Fruit fly (Drosophila melanogaster) whole organism, prepupa: ENCODE measurements around the gene Ubr3.

Experiments
- Blimp-1 ChIP-seq: fragments of 200-800 bp; sonication (Bioruptor generic); optimal IDR thresholded peaks from 3 replicates; lab custom pipeline; 2017; ENCODE audit warnings: missing biosample characterization, missing genetic modification characterization, mild to moderate bottlenecking, moderate library complexity, missing genetic modification reagents
- CG10631 ChIP-seq: fragments of 200-800 bp; sonication (Bioruptor generic); optimal IDR thresholded peaks from 2 replicates; lab custom pipeline; 2016; ENCODE audit warnings: missing biosample characterization, missing genetic modification characterization
- CG11294 ChIP-seq: fragments of 200-800 bp; sonication (Bioruptor generic); IDR thresholded peaks from 2 replicates; pipeline ENCODE4 v1.3.6; 2022; ENCODE audit warnings: missing biosample characterization, missing genetic modification characterization
- CG11762 ChIP-seq: fragments of 200-800 bp; sonication (Bioruptor generic); optimal IDR thresholded peaks from 3 replicates; lab custom pipeline; 2016; ENCODE audit warnings: missing biosample characterization, missing genetic modification characterization; ENCODE audit not compliant: insufficient read depth
- CG11902 ChIP-seq: fragments of 200-800 bp; sonication (Bioruptor generic); optimal IDR thresholded peaks from 3 replicates; lab custom pipeline; 2016; ENCODE audit warnings: missing biosample characterization, missing genetic modification characterization
- CG15336 ChIP-seq: fragments of 200-800 bp; sonication (Bioruptor generic); IDR thresholded peaks from 2 replicates; pipeline ENCODE4 v1.3.6; 2022; ENCODE audit warnings: missing biosample characterization, missing genetic modification characterization
- CG1621 ChIP-seq: fragments of 200-800 bp; sonication (Bioruptor generic); optimal IDR thresholded peaks from 3 replicates; lab custom pipeline; 2018; ENCODE audit warnings: missing biosample characterization, mild to moderate bottlenecking, missing genetic modification characterization
- CG31627 ChIP-seq: fragments of 200-800 bp; sonication (Bioruptor generic); optimal IDR thresholded peaks from 3 replicates; lab custom pipeline; 2016; ENCODE audit warnings: missing biosample characterization, missing genetic modification characterization
- CG34406 ChIP-seq: fragments of 200-800 bp; sonication (Bioruptor generic); optimal IDR thresholded peaks from 3 replicates; lab custom pipeline; 2016; ENCODE audit warnings: missing biosample characterization, missing genetic modification characterization
- CG3919 ChIP-seq: fragments of 200-800 bp; sonication (Bioruptor generic); optimal IDR thresholded peaks from 3 replicates; lab custom pipeline; 2016; ENCODE audit warnings: missing biosample characterization, missing genetic modification characterization
- CG6163 ChIP-seq: fragments of 200-800 bp; sonication (Bioruptor generic); IDR thresholded peaks from 3 replicates; pipeline ENCODE4 v1.3.6; 2022; ENCODE audit warnings: missing biosample characterization, missing genetic modification characterization
- CG6792 ChIP-seq: fragments of 200-800 bp; sonication (Bioruptor generic); optimal IDR thresholded peaks from 3 replicates; lab custom pipeline; 2016; ENCODE audit warnings: missing biosample characterization, missing genetic modification characterization
- CG6808 ChIP-seq: fragments of 200-800 bp; sonication (Bioruptor generic); optimal IDR thresholded peaks from 3 replicates; lab custom pipeline; 2017; ENCODE audit warnings: missing biosample characterization, missing genetic modification characterization, mild to moderate bottlenecking, moderate library complexity, missing genetic modification reagents
- CG6854 ChIP-seq: fragments of 200-800 bp; sonication (Bioruptor generic); optimal IDR thresholded peaks from 2 replicates; lab custom pipeline; 2017; ENCODE audit warnings: missing biosample characterization, mild to moderate bottlenecking, missing genetic modification characterization
- CG8119 ChIP-seq: fragments of 200-800 bp; sonication (Bioruptor generic); IDR thresholded peaks from 3 replicates; pipeline ENCODE4 v1.3.6; 2022; ENCODE audit warnings: missing biosample characterization, missing genetic modification characterization
- CG8319 ChIP-seq: fragments of 200-800 bp; sonication (Bioruptor generic); optimal IDR thresholded peaks from 3 replicates; lab custom pipeline; 2016; ENCODE audit warnings: missing biosample characterization, missing genetic modification characterization
- Eip75B ChIP-seq: fragments of 200-800 bp; sonication (Bioruptor generic); optimal IDR thresholded peaks from 3 replicates; lab custom pipeline; 2016; ENCODE audit warnings: missing biosample characterization, missing genetic modification characterization
- Eip78C ChIP-seq: fragments of 200-800 bp; sonication (Bioruptor generic); peaks from one replicate; lab custom pipeline; 2016; ENCODE audit warnings: missing biosample characterization, missing genetic modification characterization
- Eip93F ChIP-seq: fragments of 200-800 bp; sonication (Bioruptor generic); optimal IDR thresholded peaks from 2 replicates; lab custom pipeline; 2016; ENCODE audit warnings: missing biosample characterization, mild to moderate bottlenecking, missing genetic modification characterization
- Ets21C ChIP-seq: fragments of 200-800 bp; sonication (Bioruptor generic); optimal IDR thresholded peaks from 3 replicates; lab custom pipeline; 2016; ENCODE audit warnings: missing biosample characterization, missing genetic modification characterization
- Ets96B ChIP-seq: fragments of 200-800 bp; optimal IDR thresholded peaks from 2 replicates; lab custom pipeline; 2019; ENCODE audit warnings: missing biosample characterization, mild to moderate bottlenecking, missing genetic modification characterization, moderate library complexity
- Hr38 ChIP-seq: sonication (Bioruptor generic); optimal IDR thresholded peaks from 2 replicates; lab custom pipeline; 2016; ENCODE audit warnings: missing biosample characterization, missing genetic modification characterization
- Hr4 ChIP-seq: fragments of 200-800 bp; sonication (Bioruptor generic); optimal IDR thresholded peaks from 3 replicates; lab custom pipeline; 2016; ENCODE audit warnings: missing biosample characterization, missing genetic modification characterization
- OdsH ChIP-seq: fragments of 200-800 bp; sonication (Bioruptor generic); optimal IDR thresholded peaks from 3 replicates; lab custom pipeline; 2016; ENCODE audit warnings: missing biosample characterization, missing genetic modification characterization
- Smox ChIP-seq: fragments of 200-800 bp; sonication (Bioruptor generic); optimal IDR thresholded peaks from 3 replicates; lab custom pipeline; 2016; ENCODE audit warnings: missing biosample characterization, missing genetic modification characterization
- Sox102F ChIP-seq: fragments of 200-800 bp; sonication (Bioruptor generic); optimal IDR thresholded peaks from 2 replicates; lab custom pipeline; 2016; ENCODE audit warnings: missing biosample characterization, mild to moderate bottlenecking, missing genetic modification characterization
- Sox14 ChIP-seq: fragments of 200-800 bp; sonication (Bioruptor generic); optimal IDR thresholded peaks from 3 replicates; lab custom pipeline; 2016; ENCODE audit warnings: missing biosample characterization, missing genetic modification characterization
- Sox15 ChIP-seq: fragments of 200-800 bp; sonication (Bioruptor generic); optimal IDR thresholded peaks from 3 replicates; lab custom pipeline; 2016; ENCODE audit warnings: missing biosample characterization, missing genetic modification characterization
- achi ChIP-seq: fragments of 200-800 bp; sonication (Bioruptor generic); optimal IDR thresholded peaks from 3 replicates; lab custom pipeline; 2016; ENCODE audit warnings: missing biosample characterization, missing genetic modification characterization
- acj6 ChIP-seq: fragments of 200-800 bp; sonication (Bioruptor generic); optimal IDR thresholded peaks from 3 replicates; lab custom pipeline; 2016; ENCODE audit warnings: missing biosample characterization, missing genetic modification characterization
- cyc ChIP-seq: fragments of 200-800 bp; sonication (Bioruptor generic); optimal IDR thresholded peaks from 3 replicates; lab custom pipeline; 2016; ENCODE audit warnings: missing biosample characterization, missing genetic modification characterization
- dac ChIP-seq: fragments of 200-800 bp; sonication (Bioruptor generic); optimal IDR thresholded peaks from 2 replicates; lab custom pipeline; 2017; ENCODE audit warnings: missing biosample characterization, mild to moderate bottlenecking, missing genetic modification characterization
- dsx ChIP-seq: fragments of 200-800 bp; optimal IDR thresholded peaks from 3 replicates; lab custom pipeline; 2019; ENCODE audit warnings: missing biosample characterization, mild to moderate bottlenecking, missing genetic modification characterization, moderate library complexity; ENCODE audit not compliant: poor library complexity, severe bottlenecking
- eg ChIP-seq: fragments of 200-800 bp; sonication (Bioruptor generic); IDR thresholded peaks from 3 replicates; pipeline ENCODE4 v1.3.6; 2022; ENCODE audit warnings: missing biosample characterization, missing genetic modification characterization
- esn ChIP-seq: fragments of 200-800 bp; sonication (Bioruptor generic); optimal IDR thresholded peaks from 2 replicates; lab custom pipeline; 2016; ENCODE audit warnings: missing biosample characterization, mild to moderate bottlenecking, missing genetic modification characterization, moderate library complexity
- fd59A ChIP-seq: fragments of 200-800 bp; sonication (Bioruptor generic); optimal IDR thresholded peaks from 2 replicates; lab custom pipeline; 2017; ENCODE audit warnings: missing biosample characterization, mild to moderate bottlenecking, missing genetic modification characterization, missing genetic modification reagents
- fd85E ChIP-seq: fragments of 200-800 bp; sonication (Bioruptor generic); optimal IDR thresholded peaks from 3 replicates; lab custom pipeline; 2016; ENCODE audit warnings: missing biosample characterization, missing genetic modification characterization
- fkh ChIP-seq: fragments of 200-800 bp; sonication (Bioruptor generic); optimal IDR thresholded peaks from 3 replicates; lab custom pipeline; 2017; ENCODE audit warnings: missing biosample characterization, mild to moderate bottlenecking, missing genetic modification characterization, moderate library complexity
- lz ChIP-seq: fragments of 200-800 bp; sonication (Bioruptor generic); optimal IDR thresholded peaks from 3 replicates; lab custom pipeline; 2016; ENCODE audit warnings: missing biosample characterization, missing genetic modification characterization
- net ChIP-seq: fragments of 200-800 bp; sonication (Bioruptor generic); optimal IDR thresholded peaks from 3 replicates; lab custom pipeline; 2016; ENCODE audit warnings: missing biosample characterization, missing genetic modification characterization
- salr ChIP-seq, 2 experiments: fragments of 200-800 bp; sonication (Bioruptor generic); optimal IDR thresholded peaks; 3 replicates each; lab custom pipeline; 2016 to 2018; ENCODE audit warnings: missing biosample characterization in 2 of 2, missing genetic modification characterization in 2 of 2, mild to moderate bottlenecking in 1 of 2
- spab ChIP-seq: fragments of 200-800 bp; sonication (Bioruptor generic); optimal IDR thresholded peaks from 2 replicates; lab custom pipeline; 2017; ENCODE audit warnings: missing biosample characterization, mild to moderate bottlenecking, missing genetic modification characterization, missing genetic modification reagents
- ss ChIP-seq, 2 experiments: fragments of 200-800 bp; sonication (Bioruptor generic); optimal IDR thresholded peaks; 2 replicates in 1 of 2; 3 replicates in 1 of 2; lab custom pipeline; 2017 to 2018; ENCODE audit warnings: mild to moderate bottlenecking in 2 of 2, missing biosample characterization in 2 of 2, missing genetic modification characterization in 2 of 2, moderate library complexity in 1 of 2
- svp ChIP-seq: fragments of 200-800 bp; sonication (Bioruptor generic); peaks from one replicate; lab custom pipeline; 2016; ENCODE audit warnings: missing biosample characterization, missing genetic modification characterization
- topi ChIP-seq: fragments of 200-800 bp; sonication (Bioruptor generic); optimal IDR thresholded peaks from 3 replicates; lab custom pipeline; 2016; ENCODE audit warnings: missing biosample characterization, missing genetic modification characterization
- vri ChIP-seq: fragments of 200-800 bp; sonication (Bioruptor generic); optimal IDR thresholded peaks from 3 replicates; lab custom pipeline; 2016; ENCODE audit warnings: missing biosample characterization, mild to moderate bottlenecking, missing genetic modification characterization

Ubr3 gene

dm6 chrX:7935798-7936572 is at the start of gene Ubr3 (continued):
- TF ChIP-seq eg: no peak
- TF ChIP-seq CG1621: no peak
- TF ChIP-seq CG3919: peak; percentile 8
- no peak for TF ChIP-seq Eip75B (GFP tag; lab: Kevin White, UChicago)
- TF ChIP-seq svp: peak; percentile 76
- no peak for TF ChIP-seq Eip93F
- no peak for TF ChIP-seq CG10631 (GFP tag; lab: Kevin White, UChicago)
- TF ChIP-seq CG8119: no peak
- TF ChIP-seq dac (GFP tag; lab: Kevin White, UChicago): no peak

dm6 chrX:7888386-7889024 is 47.2 kb upstream of the Ubr3 start, which contains the start of gene Acat1:
Gene Acat1 (minus strand): TSS chrX:7888785.
- TF ChIP-seq CG11902 (GFP tag; lab: Kevin White, UChicago): peak; percentile 40
- peak; percentile 70 for TF ChIP-seq CG6792 (GFP tag; lab: Kevin White, UChicago)
- TF ChIP-seq net (GFP tag; lab: Kevin White, UChicago): peak; percentile 78
- TF ChIP-seq fd59A (GFP tag; lab: Kevin White, UChicago): no peak
- peak; percentile 84 for TF ChIP-seq Eip75B (GFP tag; lab: Kevin White, UChicago)
- TF ChIP-seq Hr38 (GFP tag; lab: Kevin White, UChicago): no peak
- TF ChIP-seq lz (GFP tag; lab: Kevin White, UChicago): peak; percentile 86
- TF ChIP-seq Sox15 (GFP tag; lab: Kevin White, UChicago): peak; percentile 49
- TF ChIP-seq Sox102F (GFP tag; lab: Kevin White, UChicago): peak; percentile 83
- no peak for TF ChIP-seq Blimp-1 (GFP tag; lab: Kevin White, UChicago)
- peak; percentile 60 for TF ChIP-seq Ets96B
- TF ChIP-seq dac (GFP tag; lab: Kevin White, UChicago): peak; percentile 25
- TF ChIP-seq svp: peak; percentile 85
- TF ChIP-seq CG1621: peak; percentile 50
- TF ChIP-seq CG15336: peak; percentile 65
- TF ChIP-seq topi (GFP tag; lab: Kevin White, UChicago): peak; percentile 84
- peak; percentile 83 for TF ChIP-seq CG3919
- no peak for TF ChIP-seq spab (GFP tag; lab: Kevin White, UChicago)
- TF ChIP-seq eg: peak; percentile 81
- TF ChIP-seq Ets21C (GFP tag; lab: Kevin White, UChicago): peak; percentile 69
- peak; percentile 23 for TF ChIP-seq CG6808 (GFP tag; lab: Kevin White, UChicago)
- TF ChIP-seq OdsH: peak; percentile 79
- peak; percentile 76 for TF ChIP-seq achi (GFP tag; lab: Kevin White, UChicago)
- TF ChIP-seq CG8119: peak; percentile 39; the same call in 2 of the 3 replicates
- peak; percentile 86 for TF ChIP-seq esn (GFP tag; lab: Kevin White, UChicago)
- TF ChIP-seq cyc (GFP tag; lab: Kevin White, UChicago): peak; percentile 81
- peak in 1 of 2 experiments; percentile 49 for TF ChIP-seq salr (GFP tag; optimal IDR thresholded peaks at IDR 0.05; lab: Kevin White, UChicago)
- peak; percentile 78 for TF ChIP-seq Smox
- TF ChIP-seq CG11294 (GFP tag; lab: Robert Waterston, UW): no peak
- TF ChIP-seq CG6854: no peak
- peak; percentile 1 to 42 for TF ChIP-seq ss (GFP tag; optimal IDR thresholded peaks at IDR 0.05; lab: Kevin White, UChicago)
- no peak for TF ChIP-seq fkh (GFP tag; lab: Kevin White, UChicago)
- no peak for TF ChIP-seq dsx
- peak; percentile 94 for TF ChIP-seq vri
- TF ChIP-seq CG6163 (GFP tag; lab: Robert Waterston, UW): peak; percentile 82
- TF ChIP-seq CG34406 (GFP tag; lab: Kevin White, UChicago): peak; percentile 57
- TF ChIP-seq CG31627 (GFP tag; lab: Kevin White, UChicago): peak; percentile 75
- peak; percentile 77 for TF ChIP-seq acj6 (GFP tag; lab: Kevin White, UChicago)
- TF ChIP-seq fd85E (GFP tag; lab: Kevin White, UChicago): peak; percentile 38
- TF ChIP-seq Sox14 (GFP tag; lab: Kevin White, UChicago): peak; percentile 79
- peak; percentile 76 for TF ChIP-seq Hr4 (GFP tag; lab: Kevin White, UChicago)
- peak; percentile 59 for TF ChIP-seq CG11762 (GFP tag; lab: Kevin White, UChicago)
- peak; percentile 74 for TF ChIP-seq CG8319 (GFP tag; lab: Kevin White, UChicago)
- TF ChIP-seq Eip93F: peak; percentile 22
- TF ChIP-seq Eip78C (GFP tag; lab: Kevin White, UChicago): peak; percentile 94
- peak; percentile 84 for TF ChIP-seq CG10631 (GFP tag; lab: Kevin White, UChicago)
